Fruit fly (Drosophila melanogaster): ENCODE measurements around the gene PVRAP.
A peak's percentile ranks its signal among the peaks of the same experiment; 100 is the strongest.

The PVRAP gene

dm6 chr3L:5992249-5992648, 4.8 kb upstream of the PVRAP start (continued):
- no peak for TF ChIP-seq ab (GFP tag; optimal IDR thresholded peaks at IDR 0.05)
- TF ChIP-seq CG7987 (GFP tag; optimal IDR thresholded peaks at IDR 0.05), result no peak
- no peak for TF ChIP-seq CG12391 (tag; optimal IDR thresholded peaks at IDR 0.05)
- TF ChIP-seq stc (GFP tag; IDR thresholded peaks at IDR 0.05), result no peak
- TF ChIP-seq CG17829 (tag; optimal IDR thresholded peaks at IDR 0.05), result no peak
- TF ChIP-seq CG10321 (GFP tag; IDR thresholded peaks at IDR 0.05), result 0 out of 2 replicates have a peak, but pooled peaks have one; percentile 11
- no peak for TF ChIP-seq CG13775 (GFP tag; optimal IDR thresholded peaks at IDR 0.05)
- no peak for TF ChIP-seq CG4617 (GFP tag; optimal IDR thresholded peaks at IDR 0.05; ENCODE audit: borderline replicate concordance)
- no peak for TF ChIP-seq Bdp1 (GFP tag; optimal IDR thresholded peaks at IDR 0.05)
- TF ChIP-seq Med (GFP tag), result peak; percentile 4
- no peak for TF ChIP-seq kni (GFP tag; optimal IDR thresholded peaks at IDR 0.05)
- no peak for TF ChIP-seq maf-S (GFP tag; optimal IDR thresholded peaks at IDR 0.05)

dm6 chr3L:5992916-5993315, 4.1 kb upstream of the PVRAP start:
- TF ChIP-seq CG12942 (GFP tag; optimal IDR thresholded peaks at IDR 0.05) (no peak), cg (GFP tag; optimal IDR thresholded peaks at IDR 0.05) (peak; percentile 23), CG7786 (GFP tag; optimal IDR thresholded peaks at IDR 0.05) (no peak), CG10543 (GFP tag; optimal IDR thresholded peaks at IDR 0.05) (no peak), CG31365 (tag; optimal IDR thresholded peaks at IDR 0.05) (no peak), ssp (GFP tag; IDR thresholded peaks at IDR 0.05) (no peak), CG10654 (GFP tag; optimal IDR thresholded peaks at IDR 0.05) (no peak), CG33557 (GFP tag; optimal IDR thresholded peaks at IDR 0.05) (no peak), ash1 (GFP tag; optimal IDR thresholded peaks at IDR 0.05) (no peak), jigr1 (GFP tag; IDR thresholded peaks at IDR 0.05) (no peak), zfh1 (GFP tag; IDR thresholded peaks at IDR 0.05) (peak; percentile 26; the same call in 1 of the 3 replicates), pfk (GFP tag; optimal IDR thresholded peaks at IDR 0.05) (no peak), z (GFP tag; IDR thresholded peaks at IDR 0.05) (peak; percentile 10; the same call in 1 of the 3 replicates), CG6272 (GFP tag; IDR thresholded peaks at IDR 0.05) (no peak), Dp (GFP tag; optimal IDR thresholded peaks at IDR 0.05) (no peak), CG31224 (GFP tag; IDR thresholded peaks at IDR 0.05) (no peak), CG2129 (GFP tag; IDR thresholded peaks at IDR 0.05; ENCODE audit: partially characterized antibody) (no peak), wek (GFP tag; optimal IDR thresholded peaks at IDR 0.05) (no peak), bsh (GFP tag; optimal IDR thresholded peaks at IDR 0.05) (no peak), sisA (GFP tag; IDR thresholded peaks at IDR 0.05) (no peak), CG9437 (GFP tag; optimal IDR thresholded peaks at IDR 0.05) (no peak), Oli (tag; optimal IDR thresholded peaks at IDR 0.05) (no peak), gro (GFP tag; optimal IDR thresholded peaks at IDR 0.05) (no peak), CG2875 (GFP tag; optimal IDR thresholded peaks at IDR 0.05) (no peak), ac (GFP tag; optimal IDR thresholded peaks at IDR 0.05) (peak; percentile 75), CG9727 (GFP tag; optimal IDR thresholded peaks at IDR 0.05) (no peak), sug (tag; optimal IDR thresholded peaks at IDR 0.05) (no peak), tgo (GFP tag; IDR thresholded peaks at IDR 0.05) (no peak), Dek (tag; optimal IDR thresholded peaks at IDR 0.05) (no peak), MBD-R2 (GFP tag; IDR thresholded peaks at IDR 0.05) (no peak), pum (GFP tag; optimal IDR thresholded peaks at IDR 0.05) (no peak), CG4424 (GFP tag; optimal IDR thresholded peaks at IDR 0.05) (no peak), twi (tag; optimal IDR thresholded peaks at IDR 0.05) (peak; percentile 59), HHEX (GFP tag; optimal IDR thresholded peaks at IDR 0.05) (no peak), Med (GFP tag) (peak; percentile 60), CG32772 (GFP tag; IDR thresholded peaks at IDR 0.05) (no peak), CG31388 (GFP tag; optimal IDR thresholded peaks at IDR 0.05) (no peak), cas (GFP tag; IDR thresholded peaks at IDR 0.05) (no peak), gcm (GFP tag; optimal IDR thresholded peaks at IDR 0.05) (no peak), Atf-2 (GFP tag; optimal IDR thresholded peaks at IDR 0.05) (no peak)

Measured in whole organism, embryonic.